Worm (Caenorhabditis elegans): ENCODE results near the gene F47B10.8.

- TF ChIP-seq ama-1 (optimal IDR thresholded peaks at IDR 0.05) (no peak), ama-1 (GFP tag; optimal IDR thresholded peaks at IDR 0.05) (no peak), ekl-4 (GFP tag; IDR thresholded peaks at IDR 0.05) (no peak), bed-2 (GFP tag; IDR thresholded peaks at IDR 0.05) (no peak), him-1 (tag; optimal IDR thresholded peaks at IDR 0.05) (no peak), ztf-18 (tag; optimal IDR thresholded peaks at IDR 0.05) (no peak), unc-62 (GFP tag; optimal IDR thresholded peaks at IDR 0.05) (no peak), Y67H2A.10 (GFP tag; conservative IDR thresholded peaks at IDR 0.05) (no peak), D2030.7 (GFP tag; IDR thresholded peaks at IDR 0.05) (no peak), tlf-1 (GFP tag; optimal IDR thresholded peaks at IDR 0.05) (no peak), sdz-38 (tag; optimal IDR thresholded peaks at IDR 0.05) (no peak), pha-4 (tag; optimal IDR thresholded peaks at IDR 0.05) (no peak), madf-8 (GFP tag; conservative IDR thresholded peaks at IDR 0.05) (no peak), efl-1 (GFP tag; optimal IDR thresholded peaks at IDR 0.05) (no peak), athp-1 (tag; optimal IDR thresholded peaks at IDR 0.05) (no peak)
Observed at ce11 chrX:10919613-10920012, 9.0 kb upstream of the F47B10.8 start, which contains the start of gene nstp-9.

Data from whole organism, young adult.